Fruit fly (Drosophila melanogaster): Measurements from ENCODE around the gene Mettl14.
A peak's percentile ranks its signal among the peaks of the same experiment; 100 is the strongest.

Mettl14 gene

DNA sequence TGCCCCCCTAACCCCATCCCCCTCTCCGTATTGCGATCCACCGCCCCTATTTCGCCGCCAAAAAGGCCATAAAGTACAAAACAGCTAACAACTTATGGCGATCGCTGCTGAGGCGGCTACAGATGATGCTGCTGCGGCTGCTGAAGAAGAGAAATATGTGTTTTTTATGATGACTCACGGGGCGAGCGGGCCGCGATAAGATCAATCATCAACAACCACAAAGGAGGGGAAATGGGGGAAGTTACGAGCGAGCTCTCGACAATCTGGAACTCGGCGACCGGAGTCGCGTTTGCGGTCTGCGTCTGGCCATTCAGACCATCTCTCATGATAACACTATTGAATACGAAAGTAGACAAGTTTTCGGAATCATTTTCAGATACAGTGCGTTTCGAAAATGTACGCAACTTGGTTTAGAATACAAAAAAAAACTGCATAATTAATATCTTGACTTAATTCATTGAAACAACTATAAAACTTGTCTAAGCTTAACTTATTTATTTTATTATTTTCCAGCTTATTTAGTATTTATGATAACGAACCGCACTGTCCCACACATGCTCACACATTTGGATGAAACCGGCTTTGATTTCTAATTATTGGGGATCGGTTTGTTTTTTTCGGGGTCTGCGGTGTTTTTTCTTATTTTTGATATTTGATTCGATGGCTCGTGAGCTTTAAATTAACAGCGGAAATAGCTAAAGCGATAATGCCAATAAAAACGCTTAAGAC, 15.9 kb upstream of the Mettl14 start (continued):
- peak; percentile 90 for TF ChIP-seq CG8765 (GFP tag; IDR thresholded peaks at IDR 0.05)
- no peak for TF ChIP-seq CG16813 (GFP tag; IDR thresholded peaks at IDR 0.05; ENCODE audit: partially characterized antibody)
- peak; percentile 98 for TF ChIP-seq Rfx (GFP tag; IDR thresholded peaks at IDR 0.05)
- TF ChIP-seq CG16863 (GFP tag; optimal IDR thresholded peaks at IDR 0.05): peak; percentile 94
- peak; percentile 96 for TF ChIP-seq ranshi (GFP tag; IDR thresholded peaks at IDR 0.05)
- peak; percentile 97 for TF ChIP-seq HLH3B (GFP tag; IDR thresholded peaks at IDR 0.05)
- TF ChIP-seq CG7745 (tag; optimal IDR thresholded peaks at IDR 0.05): peak; percentile 90
- TF ChIP-seq CG14441 (GFP tag; IDR thresholded peaks at IDR 0.05): peak; percentile 96
- TF ChIP-seq unpg (GFP tag; optimal IDR thresholded peaks at IDR 0.05): peak; percentile 98
- peak; percentile 94 for TF ChIP-seq CG10147 (GFP tag; optimal IDR thresholded peaks at IDR 0.05)
- peak; percentile 92 for TF ChIP-seq CG10267 (tag; optimal IDR thresholded peaks at IDR 0.05)
- peak; percentile 96 for TF ChIP-seq nmo (GFP tag; optimal IDR thresholded peaks at IDR 0.05)
- TF ChIP-seq Sry-δ (GFP tag; optimal IDR thresholded peaks at IDR 0.05): peak; percentile 48
- TF ChIP-seq pros (GFP tag; optimal IDR thresholded peaks at IDR 0.05): peak; percentile 75
- peak; percentile 89 for TF ChIP-seq CG11560 (tag; IDR thresholded peaks at IDR 0.05)
- peak; percentile 93 for TF ChIP-seq CG1647 (GFP tag; optimal IDR thresholded peaks at IDR 0.05)
- peak; percentile 96 for TF ChIP-seq Asciz (GFP tag; optimal IDR thresholded peaks at IDR 0.05)
- peak; percentile 92 for TF ChIP-seq zfh2 (GFP tag; optimal IDR thresholded peaks at IDR 0.05)
- TF ChIP-seq gt (GFP tag; IDR thresholded peaks at IDR 0.05): peak; percentile 83
- TF ChIP-seq D19B (GFP tag; optimal IDR thresholded peaks at IDR 0.05): peak; percentile 83
- TF ChIP-seq Scr (GFP tag; IDR thresholded peaks at IDR 0.05; ENCODE audit: partially characterized antibody): no peak
- peak; percentile 63 for TF ChIP-seq Sry-β (GFP tag; optimal IDR thresholded peaks at IDR 0.05)
- peak; percentile 97 for TF ChIP-seq rib (GFP tag; IDR thresholded peaks at IDR 0.05)
- TF ChIP-seq Hr78 (GFP tag; optimal IDR thresholded peaks at IDR 0.05): peak in 1 of 2 experiments; percentile 95
- peak; percentile 98 for TF ChIP-seq row (GFP tag; IDR thresholded peaks at IDR 0.05)
- TF ChIP-seq so (GFP tag; IDR thresholded peaks at IDR 0.05): peak; percentile 98
- TF ChIP-seq MTF-1 (GFP tag; optimal IDR thresholded peaks at IDR 0.05; ENCODE audit: borderline replicate concordance): peak; percentile 86
- peak in 1 of 3 experiments; percentile 94 for TF ChIP-seq Stat92E (GFP tag; optimal IDR thresholded peaks at IDR 0.05)
- peak; percentile 95 for TF ChIP-seq D19A (tag; optimal IDR thresholded peaks at IDR 0.05)
- peak; percentile 93 for TF ChIP-seq CG31441 (GFP tag; IDR thresholded peaks at IDR 0.05)
- peak; percentile 94 for TF ChIP-seq phol (tag; optimal IDR thresholded peaks at IDR 0.05)
- peak; percentile 46 for TF ChIP-seq MESR4 (GFP tag; optimal IDR thresholded peaks at IDR 0.05)
- peak; percentile 95 for TF ChIP-seq Dek (tag; optimal IDR thresholded peaks at IDR 0.05)
- TF ChIP-seq inv (GFP tag; IDR thresholded peaks at IDR 0.05; ENCODE audit: partially characterized antibody): no peak
- TF ChIP-seq CG12942 (GFP tag; optimal IDR thresholded peaks at IDR 0.05): peak; percentile 87
- TF ChIP-seq dm (GFP tag; optimal IDR thresholded peaks at IDR 0.05): peak; percentile 88
- peak; percentile 76 for TF ChIP-seq CG31388 (GFP tag; optimal IDR thresholded peaks at IDR 0.05)
- TF ChIP-seq CG6689 (GFP tag; IDR thresholded peaks at IDR 0.05): peak; percentile 97
- no peak for TF ChIP-seq br (optimal IDR thresholded peaks at IDR 0.05)
- no peak for TF ChIP-seq usp (GFP tag; optimal IDR thresholded peaks at IDR 0.05)
- peak; percentile 89 for TF ChIP-seq CG8944 (GFP tag; optimal IDR thresholded peaks at IDR 0.05)
- peak; percentile 95 for TF ChIP-seq az2 (GFP tag; optimal IDR thresholded peaks at IDR 0.05)
- peak; percentile 93 for TF ChIP-seq sug (tag; optimal IDR thresholded peaks at IDR 0.05)
- TF ChIP-seq CG1529 (GFP tag; optimal IDR thresholded peaks at IDR 0.05): peak; percentile 93
- peak; percentile 98 for TF ChIP-seq stc (GFP tag; IDR thresholded peaks at IDR 0.05)
- TF ChIP-seq Lim3 (GFP tag; IDR thresholded peaks at IDR 0.05): peak; percentile 90
- peak; percentile 98 for TF ChIP-seq chm (GFP tag; IDR thresholded peaks at IDR 0.05)
- TF ChIP-seq Oli (tag; optimal IDR thresholded peaks at IDR 0.05): peak; percentile 97
- peak; percentile 89 for TF ChIP-seq CG1024 (GFP tag; IDR thresholded peaks at IDR 0.05)
